Worm (Caenorhabditis elegans): ENCODE data around the gene C17E7.4.

DNA sequence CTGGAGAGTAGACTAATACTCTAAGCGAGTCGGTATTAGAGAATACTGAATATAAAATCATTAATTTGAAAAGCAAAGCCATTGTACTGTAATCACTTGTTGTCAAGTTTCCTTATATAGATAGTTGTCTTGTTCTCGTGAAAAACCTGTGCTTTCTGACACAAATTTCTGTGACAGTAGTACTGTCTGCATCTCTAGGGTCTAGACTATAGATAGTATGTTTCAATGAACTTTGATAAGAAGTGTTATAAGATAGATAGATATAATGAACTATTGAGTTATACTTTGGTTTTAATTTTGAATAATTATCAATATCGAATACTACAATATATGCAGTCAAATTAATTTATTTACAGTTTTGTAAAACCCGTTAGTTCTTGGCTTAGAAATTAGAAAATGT, 48.7 kb upstream of the C17E7.4 start, which contains the start of gene ugt-32:
- TF ChIP-seq med-1 (GFP tag; optimal IDR thresholded peaks at IDR 0.05; ENCODE audit: insufficient read depth) (no peak), T22C8.4 (GFP tag; IDR thresholded peaks at IDR 0.05) (no peak), ref-1 (GFP tag; conservative IDR thresholded peaks at IDR 0.05) (no peak), flt-1 (GFP tag; IDR thresholded peaks at IDR 0.05) (no peak), ztf-23 (GFP tag; IDR thresholded peaks at IDR 0.05) (no peak), klf-2 (GFP tag; conservative IDR thresholded peaks at IDR 0.05) (no peak), tab-1 (GFP tag; IDR thresholded peaks at IDR 0.05) (no peak), ztf-29 (GFP tag; IDR thresholded peaks at IDR 0.05) (no peak)

Measured in whole organism, midembryonic.